Worm (Caenorhabditis elegans): ENCODE results near the gene ZK418.6.

DNA sequence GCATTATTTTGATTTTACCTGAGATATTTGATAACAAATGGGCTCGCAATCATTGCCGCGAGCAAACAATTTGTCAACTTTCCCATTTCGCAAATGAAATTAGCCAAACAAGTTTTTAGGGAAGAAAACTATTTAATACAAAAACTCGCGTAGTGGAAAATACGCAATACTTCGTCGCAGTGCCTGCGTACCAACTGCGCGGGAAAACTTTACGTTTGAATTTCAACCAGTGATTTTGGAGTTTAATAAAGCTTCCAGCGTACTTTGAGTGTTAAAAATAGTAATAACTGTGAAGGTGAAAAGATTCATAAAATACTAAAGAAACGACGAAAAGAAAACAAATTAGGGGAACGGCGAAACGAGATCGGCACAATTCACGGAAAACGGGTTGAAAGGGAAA, 6.3 kb upstream of the ZK418.6 start, which contains the start of gene tofu-7:
- TF ChIP-seq ceh-22 (tag; optimal IDR thresholded peaks at IDR 0.05) (no peak), lin-11 (tag; optimal IDR thresholded peaks at IDR 0.05) (no peak), npax-4 (tag; optimal IDR thresholded peaks at IDR 0.05) (no peak), fkh-10 (GFP tag; optimal IDR thresholded peaks at IDR 0.05) (no peak)
